Comparison of ENCODE assay signal across 1 fruit fly cellular context in genomic region chr2L:19358017-19358471, dm6.
TF ChIP-seq lines count a peak whose summit lies in the region.

No protein-coding gene starts in this region.

TF ChIP-seq in whole organism, embryonic, 481 proteins besides CTCF, POLR2A, EP300 and RAD21 (continued from another document and continues in another):
- TF ChIP-seq CG13775 (GFP tag; optimal IDR thresholded peaks at IDR 0.05; lab: Kevin White, UChicago): peak; percentile 52
- peak; percentile 15 for TF ChIP-seq CG12071 (GFP tag; optimal IDR thresholded peaks at IDR 0.05; lab: Kevin White, UChicago)
- TF ChIP-seq esg (GFP tag; conservative IDR thresholded peaks at IDR 0.05; lab: Robert Waterston, UW): 0 out of 2 replicates have a peak, but pooled peaks have one; percentile 8
- peak; percentile 59; the same call in 2 of the 3 replicates for TF ChIP-seq z (GFP tag; IDR thresholded peaks at IDR 0.05; lab: Robert Waterston, UW)
- no peak for TF ChIP-seq Stat92E (GFP tag; optimal IDR thresholded peaks at IDR 0.05; lab: Kevin White, UChicago)
- no peak for TF ChIP-seq CG31224 (GFP tag; IDR thresholded peaks at IDR 0.05; lab: Robert Waterston, UW)
- peak; percentile 39 for TF ChIP-seq Chrac-16 (GFP tag; optimal IDR thresholded peaks at IDR 0.05; lab: Kevin White, UChicago)
- TF ChIP-seq NC2β (GFP tag; optimal IDR thresholded peaks at IDR 0.05; lab: Kevin White, UChicago): peak; percentile 18
- TF ChIP-seq dmrt11E (tag; optimal IDR thresholded peaks at IDR 0.05; lab: Kevin White, UChicago): peak; percentile 77
- TF ChIP-seq Mrtf (GFP tag; IDR thresholded peaks at IDR 0.05; lab: Robert Waterston, UW): no peak
- peak; percentile 48 to 57 for TF ChIP-seq Pdp1 (GFP tag; optimal IDR thresholded peaks at IDR 0.05; lab: Kevin White, UChicago)
- 0 out of 2 replicates have a peak, but pooled peaks have one; percentile 26 for TF ChIP-seq E2f1 (GFP tag; IDR thresholded peaks at IDR 0.05; lab: Robert Waterston, UW)
- TF ChIP-seq Nf-YC (tag; optimal IDR thresholded peaks at IDR 0.05; lab: Kevin White, UChicago): no peak
- TF ChIP-seq bowl (GFP tag; IDR thresholded peaks at IDR 0.05; lab: Robert Waterston, UW): no peak
- TF ChIP-seq ara (GFP tag; IDR thresholded peaks at IDR 0.05; lab: Robert Waterston, UW): peak; percentile 54
- peak; percentile 29; the same call in 1 of the 2 replicates for TF ChIP-seq ssp (GFP tag; IDR thresholded peaks at IDR 0.05; lab: Robert Waterston, UW)
- TF ChIP-seq CG1024 (GFP tag; IDR thresholded peaks at IDR 0.05; lab: Robert Waterston, UW): peak; percentile 62
- no peak for TF ChIP-seq Gsc (GFP tag; IDR thresholded peaks at IDR 0.05; lab: Robert Waterston, UW)
- TF ChIP-seq CG4360 (GFP tag; IDR thresholded peaks at IDR 0.05; lab: Robert Waterston, UW): peak; percentile 70
- peak; percentile 40; the same call in 2 of the 3 replicates for TF ChIP-seq tgo (GFP tag; IDR thresholded peaks at IDR 0.05; lab: Robert Waterston, UW)
- peak; percentile 34; the same call in 1 of the 2 replicates for TF ChIP-seq CG3847 (GFP tag; IDR thresholded peaks at IDR 0.05; lab: Robert Waterston, UW)
- TF ChIP-seq en (GFP tag; optimal IDR thresholded peaks at IDR 0.05; lab: Kevin White, UChicago): no peak
- TF ChIP-seq inv (GFP tag; IDR thresholded peaks at IDR 0.05; lab: Robert Waterston, UW; ENCODE audit: partially characterized antibody): no peak
- TF ChIP-seq tin (GFP tag; optimal IDR thresholded peaks at IDR 0.05; lab: Kevin White, UChicago): peak; percentile 59
- peak; percentile 16 for TF ChIP-seq lab (GFP tag; optimal IDR thresholded peaks at IDR 0.05; lab: Kevin White, UChicago)
- TF ChIP-seq CG7745 (tag; optimal IDR thresholded peaks at IDR 0.05; lab: Kevin White, UChicago): peak; percentile 10
- TF ChIP-seq CG14050 (GFP tag; IDR thresholded peaks at IDR 0.05; lab: Robert Waterston, UW): no peak; the same call in 2 of the 3 replicates
- TF ChIP-seq E2f2 (GFP tag; IDR thresholded peaks at IDR 0.05; lab: Robert Waterston, UW): peak; percentile 31; the same call in 1 of the 2 replicates
- TF ChIP-seq org-1 (GFP tag; optimal IDR thresholded peaks at IDR 0.05; lab: Kevin White, UChicago): peak; percentile 52
- peak; percentile 20 for TF ChIP-seq Vsx1 (GFP tag; optimal IDR thresholded peaks at IDR 0.05; lab: Kevin White, UChicago)
- TF ChIP-seq Ptx1 (GFP tag; IDR thresholded peaks at IDR 0.05; lab: Robert Waterston, UW): peak; percentile 52
- TF ChIP-seq CG3281 (GFP tag; optimal IDR thresholded peaks at IDR 0.05; lab: Kevin White, UChicago): no peak
- TF ChIP-seq CG12744 (GFP tag; optimal IDR thresholded peaks at IDR 0.05; lab: Kevin White, UChicago): peak; percentile 61
- TF ChIP-seq vvl (GFP tag; IDR thresholded peaks at IDR 0.05; lab: Robert Waterston, UW): peak; percentile 67; the same call in 1 of the 2 replicates
- TF ChIP-seq CG11560 (tag; IDR thresholded peaks at IDR 0.05; lab: Robert Waterston, UW): no peak
- TF ChIP-seq zfh1 (GFP tag; IDR thresholded peaks at IDR 0.05; lab: Robert Waterston, UW): peak; percentile 61
- peak; percentile 21 for TF ChIP-seq ems (GFP tag; optimal IDR thresholded peaks at IDR 0.05; lab: Kevin White, UChicago)
- TF ChIP-seq CG13296 (GFP tag; optimal IDR thresholded peaks at IDR 0.05; lab: Kevin White, UChicago): no peak
- no peak for TF ChIP-seq Oaz (GFP tag; IDR thresholded peaks at IDR 0.05; lab: Robert Waterston, UW)
- TF ChIP-seq CG17912 (GFP tag; optimal IDR thresholded peaks at IDR 0.05; lab: Kevin White, UChicago): no peak
- peak; percentile 58 for TF ChIP-seq CG12236 (GFP tag; optimal IDR thresholded peaks at IDR 0.05; lab: Kevin White, UChicago)
- 0 out of 2 replicates have a peak, but pooled peaks have one; percentile 20 for TF ChIP-seq gt (GFP tag; IDR thresholded peaks at IDR 0.05; lab: Robert Waterston, UW)
- TF ChIP-seq CG7357 (GFP tag; IDR thresholded peaks at IDR 0.05; lab: Robert Waterston, UW): no peak
- no peak for TF ChIP-seq nerfin-2 (GFP tag; IDR thresholded peaks at IDR 0.05; lab: Robert Waterston, UW; ENCODE audit: partially characterized antibody)
- no peak for TF ChIP-seq Dek (tag; optimal IDR thresholded peaks at IDR 0.05; lab: Kevin White, UChicago)
- peak; percentile 53 for TF ChIP-seq ewg (GFP tag; optimal IDR thresholded peaks at IDR 0.05; lab: Kevin White, UChicago)
- no peak for TF ChIP-seq Bgb (GFP tag; IDR thresholded peaks at IDR 0.05; lab: Robert Waterston, UW; ENCODE audit: partially characterized antibody)
- TF ChIP-seq CG10209 (GFP tag; optimal IDR thresholded peaks at IDR 0.05; lab: Kevin White, UChicago): peak; percentile 58
- TF ChIP-seq Taf1 (GFP tag; IDR thresholded peaks at IDR 0.05; lab: Robert Waterston, UW): no peak
- no peak for TF ChIP-seq CG15073 (GFP tag; optimal IDR thresholded peaks at IDR 0.05; lab: Kevin White, UChicago)
- TF ChIP-seq Spps (tag; optimal IDR thresholded peaks at IDR 0.05; lab: Kevin White, UChicago): peak; percentile 46
- peak; percentile 75 to 85 for TF ChIP-seq bsh (GFP tag; optimal IDR thresholded peaks at IDR 0.05; lab: Kevin White, UChicago)
- TF ChIP-seq CG9609 (GFP tag; optimal IDR thresholded peaks at IDR 0.05; lab: Kevin White, UChicago): peak; percentile 57
- 0 out of 3 replicates have a peak, but pooled peaks have one; percentile 30 for TF ChIP-seq CG2199 (GFP tag; IDR thresholded peaks at IDR 0.05; lab: Robert Waterston, UW)
- TF ChIP-seq ash1 (GFP tag; optimal IDR thresholded peaks at IDR 0.05; lab: Kevin White, UChicago): no peak
- TF ChIP-seq CG42726 (GFP tag; IDR thresholded peaks at IDR 0.05; lab: Robert Waterston, UW; ENCODE audit: partially characterized antibody): no peak
- TF ChIP-seq CG2712 (tag; optimal IDR thresholded peaks at IDR 0.05; lab: Kevin White, UChicago): peak; percentile 64
- TF ChIP-seq CG17328 (GFP tag; IDR thresholded peaks at IDR 0.05; lab: Robert Waterston, UW): peak; percentile 67; the same call in 1 of the 2 replicates
- peak; percentile 31 for TF ChIP-seq wor (GFP tag; IDR thresholded peaks at IDR 0.05; lab: Robert Waterston, UW)
- TF ChIP-seq CG6654 (GFP tag; optimal IDR thresholded peaks at IDR 0.05; lab: Kevin White, UChicago): no peak
- peak; percentile 3 for TF ChIP-seq CG6254 (GFP tag; optimal IDR thresholded peaks at IDR 0.05; lab: Kevin White, UChicago)
- TF ChIP-seq Mad (GFP tag; optimal IDR thresholded peaks at IDR 0.05; lab: Kevin White, UChicago): peak; percentile 23
- TF ChIP-seq Drgx (GFP tag; IDR thresholded peaks at IDR 0.05; lab: Robert Waterston, UW): peak; percentile 92
- TF ChIP-seq CG32772 (GFP tag; IDR thresholded peaks at IDR 0.05; lab: Robert Waterston, UW): 0 out of 2 replicates have a peak, but pooled peaks have one; percentile 18
- TF ChIP-seq CG6272 (GFP tag; IDR thresholded peaks at IDR 0.05; lab: Robert Waterston, UW): no peak
- peak; percentile 30 for TF ChIP-seq CG18619 (GFP tag; optimal IDR thresholded peaks at IDR 0.05; lab: Kevin White, UChicago)
- no peak for TF ChIP-seq h (optimal IDR thresholded peaks at IDR 0.05; lab: Kevin White, UChicago)
- peak; percentile 39 for TF ChIP-seq CG12942 (GFP tag; optimal IDR thresholded peaks at IDR 0.05; lab: Kevin White, UChicago)
- no peak for TF ChIP-seq abd-A (tag; optimal IDR thresholded peaks at IDR 0.05; lab: Kevin White, UChicago)
- peak; percentile 49 for TF ChIP-seq CG7556 (GFP tag; optimal IDR thresholded peaks at IDR 0.05; lab: Kevin White, UChicago)
- no peak for TF ChIP-seq CG11696 (GFP tag; IDR thresholded peaks at IDR 0.05; lab: Robert Waterston, UW)
- peak; percentile 53; the same call in 2 of the 3 replicates for TF ChIP-seq CG11695 (GFP tag; IDR thresholded peaks at IDR 0.05; lab: Robert Waterston, UW)
- peak; percentile 26 for TF ChIP-seq psq (GFP tag; optimal IDR thresholded peaks at IDR 0.05; lab: Kevin White, UChicago)
- TF ChIP-seq Rfx (GFP tag; IDR thresholded peaks at IDR 0.05; lab: Robert Waterston, UW): no peak
- no peak for TF ChIP-seq Nf-YA (GFP tag; IDR thresholded peaks at IDR 0.05; lab: Robert Waterston, UW)
- TF ChIP-seq CG16779 (GFP tag; IDR thresholded peaks at IDR 0.05; lab: Robert Waterston, UW): no peak
- TF ChIP-seq CG10979 (tag; optimal IDR thresholded peaks at IDR 0.05; lab: Kevin White, UChicago): peak; percentile 72
- TF ChIP-seq corto (GFP tag; optimal IDR thresholded peaks at IDR 0.05; lab: Kevin White, UChicago): no peak
- no peak for TF ChIP-seq luna (GFP tag; optimal IDR thresholded peaks at IDR 0.05; lab: Kevin White, UChicago)
- no peak for TF ChIP-seq TFAM (GFP tag; optimal IDR thresholded peaks at IDR 0.05; lab: Kevin White, UChicago)
- TF ChIP-seq p53 (GFP tag; optimal IDR thresholded peaks at IDR 0.05; lab: Kevin White, UChicago): no peak
- TF ChIP-seq CG4282 (GFP tag; optimal IDR thresholded peaks at IDR 0.05; lab: Kevin White, UChicago): no peak
- TF ChIP-seq CG3163 (GFP tag; optimal IDR thresholded peaks at IDR 0.05; lab: Kevin White, UChicago): peak; percentile 41
- TF ChIP-seq vfl (GFP tag; optimal IDR thresholded peaks at IDR 0.05; lab: Kevin White, UChicago): no peak
- TF ChIP-seq CG17186 (GFP tag; optimal IDR thresholded peaks at IDR 0.05; lab: Kevin White, UChicago): no peak
- no peak for TF ChIP-seq CG11085 (GFP tag; IDR thresholded peaks at IDR 0.05; lab: Robert Waterston, UW)
- peak; percentile 9 for TF ChIP-seq odd (GFP tag; optimal IDR thresholded peaks at IDR 0.05; lab: Kevin White, UChicago)
- no peak for TF ChIP-seq cwo (GFP tag; optimal IDR thresholded peaks at IDR 0.05; lab: Kevin White, UChicago)
- TF ChIP-seq Hmr (GFP tag; optimal IDR thresholded peaks at IDR 0.05; lab: Kevin White, UChicago): peak; percentile 32
- peak; percentile 55; the same call in 2 of the 3 replicates for TF ChIP-seq otp (GFP tag; IDR thresholded peaks at IDR 0.05; lab: Robert Waterston, UW)
- TF ChIP-seq ttk (GFP tag; IDR thresholded peaks at IDR 0.05; lab: Robert Waterston, UW): no peak
- TF ChIP-seq Dfd (GFP tag; optimal IDR thresholded peaks at IDR 0.05; lab: Kevin White, UChicago): no peak
- TF ChIP-seq Dref (GFP tag; IDR thresholded peaks at IDR 0.05; lab: Robert Waterston, UW): no peak
- no peak for TF ChIP-seq fd3F (GFP tag; optimal IDR thresholded peaks at IDR 0.05; lab: Kevin White, UChicago)
- peak; percentile 75 for TF ChIP-seq gem (tag; optimal IDR thresholded peaks at IDR 0.05; lab: Kevin White, UChicago)
- TF ChIP-seq CG7987 (GFP tag; optimal IDR thresholded peaks at IDR 0.05; lab: Kevin White, UChicago): no peak
- TF ChIP-seq HLH3B (GFP tag; IDR thresholded peaks at IDR 0.05; lab: Robert Waterston, UW): peak; percentile 66
- no peak for TF ChIP-seq jigr1 (GFP tag; IDR thresholded peaks at IDR 0.05; lab: Robert Waterston, UW)
- TF ChIP-seq CG2129 (GFP tag; IDR thresholded peaks at IDR 0.05; lab: Robert Waterston, UW; ENCODE audit: partially characterized antibody): no peak
- TF ChIP-seq Poxn (GFP tag; IDR thresholded peaks at IDR 0.05; lab: Robert Waterston, UW): no peak
- TF ChIP-seq CG17385 (GFP tag; optimal IDR thresholded peaks at IDR 0.05; lab: Kevin White, UChicago): peak; percentile 3
- TF ChIP-seq CG9797 (GFP tag; optimal IDR thresholded peaks at IDR 0.05; lab: Kevin White, UChicago): no peak
- TF ChIP-seq CG30403 (GFP tag; optimal IDR thresholded peaks at IDR 0.05; lab: Kevin White, UChicago): peak; percentile 61
- no peak for TF ChIP-seq zfh2 (GFP tag; optimal IDR thresholded peaks at IDR 0.05; lab: Kevin White, UChicago)
- peak; percentile 50 for TF ChIP-seq jumu (GFP tag; optimal IDR thresholded peaks at IDR 0.05; lab: Kevin White, UChicago)
- peak; percentile 2 for TF ChIP-seq CrebB (tag; optimal IDR thresholded peaks at IDR 0.05; lab: Kevin White, UChicago)
- TF ChIP-seq CG6683 (GFP tag; optimal IDR thresholded peaks at IDR 0.05; lab: Kevin White, UChicago): no peak
- peak; percentile 0 for TF ChIP-seq CG10565 (GFP tag; optimal IDR thresholded peaks at IDR 0.05; lab: Kevin White, UChicago)
- peak; percentile 43 for TF ChIP-seq zf30C (GFP tag; optimal IDR thresholded peaks at IDR 0.05; lab: Kevin White, UChicago)
- TF ChIP-seq CG15269 (tag; optimal IDR thresholded peaks at IDR 0.05; lab: Kevin White, UChicago): no peak
- TF ChIP-seq cato (GFP tag; optimal IDR thresholded peaks at IDR 0.05; lab: Kevin White, UChicago; ENCODE audit: borderline replicate concordance): no peak
- TF ChIP-seq CG7372 (GFP tag; IDR thresholded peaks at IDR 0.05; lab: Robert Waterston, UW): no peak
- no peak for TF ChIP-seq lov (optimal IDR thresholded peaks at IDR 0.05; lab: Kevin White, UChicago)
- no peak for TF ChIP-seq lov (GFP tag; IDR thresholded peaks at IDR 0.05; lab: Robert Waterston, UW)
- TF ChIP-seq amos (GFP tag; IDR thresholded peaks at IDR 0.05; lab: Robert Waterston, UW; ENCODE audit: partially characterized antibody): no peak
- TF ChIP-seq unpg (GFP tag; optimal IDR thresholded peaks at IDR 0.05; lab: Kevin White, UChicago): peak; percentile 49
- TF ChIP-seq hkb (optimal IDR thresholded peaks at IDR 0.05; lab: Kevin White, UChicago): no peak
- TF ChIP-seq hkb (GFP tag; IDR thresholded peaks at IDR 0.05; lab: Robert Waterston, UW): peak; percentile 53; the same call in 1 of the 2 replicates
- TF ChIP-seq ham (GFP tag; IDR thresholded peaks at IDR 0.05; lab: Robert Waterston, UW): no peak
- TF ChIP-seq Lim3 (GFP tag; IDR thresholded peaks at IDR 0.05; lab: Robert Waterston, UW): no peak
- TF ChIP-seq yki (optimal IDR thresholded peaks at IDR 0.05; lab: Kevin White, UChicago): no peak
- TF ChIP-seq tio (GFP tag; optimal IDR thresholded peaks at IDR 0.05; lab: Kevin White, UChicago): peak; percentile 66
- no peak for TF ChIP-seq Sin3A (optimal IDR thresholded peaks at IDR 0.05; lab: Kevin White, UChicago)
- TF ChIP-seq HLH4C (GFP tag; IDR thresholded peaks at IDR 0.05; lab: Robert Waterston, UW; ENCODE audit: partially characterized antibody): no peak
- TF ChIP-seq gce (GFP tag; IDR thresholded peaks at IDR 0.05; lab: Robert Waterston, UW): 0 out of 3 replicates have a peak, but pooled peaks have one; percentile 38
- no peak for TF ChIP-seq Hr39 (optimal IDR thresholded peaks at IDR 0.05; lab: Kevin White, UChicago)
- TF ChIP-seq run (tag; optimal IDR thresholded peaks at IDR 0.05; lab: Kevin White, UChicago): no peak
- no peak for TF ChIP-seq CG14860 (GFP tag; IDR thresholded peaks at IDR 0.05; lab: Robert Waterston, UW; ENCODE audit: partially characterized antibody)
- TF ChIP-seq CG10543 (GFP tag; optimal IDR thresholded peaks at IDR 0.05; lab: Kevin White, UChicago): no peak
- TF ChIP-seq CG4820 (GFP tag; optimal IDR thresholded peaks at IDR 0.05; lab: Kevin White, UChicago): peak; percentile 61
- peak; percentile 27; the same call in 1 of the 3 replicates for TF ChIP-seq CG34422 (GFP tag; IDR thresholded peaks at IDR 0.05; lab: Robert Waterston, UW)
- TF ChIP-seq CG13424 (tag; optimal IDR thresholded peaks at IDR 0.05; lab: Kevin White, UChicago): peak; percentile 42
